Fruit fly (Drosophila melanogaster) whole organism, embryonic: ENCODE measurements around the gene CG5758.

ENCODE experiments used
- Aef1 ChIP-seq: fragments of 200-800 bp; sonication (Bioruptor generic); IDR thresholded peaks from 3 replicates; pipeline ENCODE4 v1.3.6; 2022; ENCODE audit warnings: missing biosample characterization, missing genetic modification characterization
- Awh ChIP-seq: fragments of 200-800 bp; sonication (Bioruptor generic); IDR thresholded peaks from 2 replicates; pipeline ENCODE4, ENCODE4 v1.3.6; 2022; ENCODE audit warnings: missing biosample characterization, missing genetic modification characterization
- CG12299 ChIP-seq: fragments of 200-800 bp; sonication (Bioruptor generic); optimal IDR thresholded peaks from 2 replicates; lab custom pipeline; 2018; ENCODE audit warnings: missing biosample characterization, mild to moderate bottlenecking, missing genetic modification characterization
- CG14441 ChIP-seq: fragments of 200-800 bp; sonication (Bioruptor generic); IDR thresholded peaks from 2 replicates; pipeline ENCODE4 v1.3.6; 2022; ENCODE audit warnings: missing biosample characterization, missing genetic modification characterization
- CG17359 ChIP-seq: fragments of 200-800 bp; sonication (Bioruptor generic); optimal IDR thresholded peaks from 3 replicates; lab custom pipeline; 2018; ENCODE audit warnings: missing biosample characterization, mild to moderate bottlenecking, missing genetic modification characterization, moderate library complexity
- CG17829 ChIP-seq: fragments of 200-800 bp; optimal IDR thresholded peaks from 2 replicates; lab custom pipeline; 2019; ENCODE audit warnings: missing biosample characterization, mild to moderate bottlenecking, missing genetic modification characterization, moderate library complexity
- CG18599 ChIP-seq: fragments of 200-800 bp; sonication (Bioruptor generic); optimal IDR thresholded peaks from 3 replicates; lab custom pipeline; 2017; ENCODE audit warnings: missing biosample characterization, missing genetic modification characterization, mild to moderate bottlenecking, moderate library complexity, missing genetic modification reagents
- CG30403 ChIP-seq: fragments of 200-800 bp; sonication (Bioruptor generic); optimal IDR thresholded peaks from 3 replicates; lab custom pipeline; 2016; ENCODE audit warnings: missing biosample characterization, missing genetic modification characterization
- CG31441 ChIP-seq: fragments of 200-800 bp; sonication (Bioruptor generic); IDR thresholded peaks from 2 replicates; pipeline ENCODE4 v1.3.6; 2022; ENCODE audit warnings: missing biosample characterization, missing genetic modification characterization
- CG4854 ChIP-seq: fragments of 200-800 bp; sonication (Bioruptor generic); optimal IDR thresholded peaks from 2 replicates; lab custom pipeline; 2016; ENCODE audit warnings: missing biosample characterization, missing genetic modification characterization, inconsistent platforms
- CG7786 ChIP-seq: fragments of 200-800 bp; sonication (Bioruptor generic); optimal IDR thresholded peaks from 2 replicates; lab custom pipeline; 2016; ENCODE audit warnings: missing biosample characterization, missing genetic modification characterization
- CG7928 ChIP-seq: fragments of 200-800 bp; sonication (Bioruptor generic); optimal IDR thresholded peaks from 2 replicates; lab custom pipeline; 2017; ENCODE audit warnings: missing biosample characterization, mild to moderate bottlenecking, missing genetic modification characterization
- CG9727 ChIP-seq: fragments of 200-800 bp; sonication (Bioruptor generic); optimal IDR thresholded peaks from 3 replicates; lab custom pipeline; 2017; ENCODE audit warnings: missing biosample characterization, mild to moderate bottlenecking, missing genetic modification characterization
- Elba2 ChIP-seq: fragments of 200-800 bp; sonication (Bioruptor generic); optimal IDR thresholded peaks from 3 replicates; lab custom pipeline; 2016; ENCODE audit warnings: missing biosample characterization, missing genetic modification characterization
- Fer1 ChIP-seq: fragments of 200-800 bp; sonication (Bioruptor generic); optimal IDR thresholded peaks from 2 replicates; lab custom pipeline; 2017; ENCODE audit warnings: missing biosample characterization, mild to moderate bottlenecking, missing genetic modification characterization
- Gug ChIP-seq: fragments of 200-800 bp; sonication (Bioruptor generic); IDR thresholded peaks from 4 replicates; pipeline ENCODE4 v1.3.6; 2022; ENCODE audit warnings: missing biosample characterization, missing genetic modification characterization
- HLH4C ChIP-seq: fragments of 200-800 bp; sonication (Bioruptor generic); IDR thresholded peaks from 3 replicates; pipeline ENCODE4 v1.3.6; 2022; ENCODE audit warnings: missing biosample characterization, missing genetic modification characterization; ENCODE audit not compliant: partially characterized antibody
- Hey ChIP-seq: fragments of 200-800 bp; sonication (Bioruptor generic); optimal IDR thresholded peaks from 3 replicates; lab custom pipeline; 2018; ENCODE audit warnings: missing biosample characterization, mild to moderate bottlenecking, missing genetic modification characterization
- Jarid2 ChIP-seq: fragments of 200-800 bp; sonication (Bioruptor generic); optimal IDR thresholded peaks from 3 replicates; lab custom pipeline; 2017; ENCODE audit warnings: mild to moderate bottlenecking, missing biosample characterization, missing genetic modification reagents, missing genetic modification characterization
- Max ChIP-seq: fragments of 200-800 bp; sonication (Bioruptor generic); optimal IDR thresholded peaks from 2 replicates; lab custom pipeline; 2016; ENCODE audit warnings: missing biosample characterization, mild to moderate bottlenecking, missing genetic modification characterization
- Mes4 ChIP-seq: fragments of 200-800 bp; sonication (Bioruptor generic); optimal IDR thresholded peaks from 2 replicates; lab custom pipeline; 2016; ENCODE audit warnings: missing biosample characterization, missing genetic modification characterization
- Oli ChIP-seq: fragments of 200-800 bp; sonication (Bioruptor generic); optimal IDR thresholded peaks from 2 replicates; lab custom pipeline; 2018; ENCODE audit warnings: missing biosample characterization, mild to moderate bottlenecking, missing genetic modification characterization, moderate library complexity
- PHDP ChIP-seq: fragments of 200-800 bp; sonication (Bioruptor generic); optimal IDR thresholded peaks from 3 replicates; lab custom pipeline; 2018; ENCODE audit warnings: missing biosample characterization, mild to moderate bottlenecking, missing genetic modification characterization, moderate library complexity
- Ravus ChIP-seq: fragments of 200-800 bp; sonication (Bioruptor generic); IDR thresholded peaks from 2 replicates; pipeline ENCODE4 v1.3.6; 2022; ENCODE audit warnings: missing biosample characterization, missing genetic modification characterization
- Side ChIP-seq: fragments of 200-800 bp; sonication (Bioruptor generic); optimal IDR thresholded peaks from 2 replicates; lab custom pipeline; 2016; ENCODE audit warnings: missing biosample characterization, missing genetic modification characterization
- Six4 ChIP-seq: fragments of 200-800 bp; sonication (Bioruptor generic); optimal IDR thresholded peaks from 2 replicates; lab custom pipeline; 2016; ENCODE audit warnings: missing biosample characterization, missing genetic modification characterization
- Spps ChIP-seq: fragments of 200-800 bp; sonication (Bioruptor generic); optimal IDR thresholded peaks from 2 replicates; lab custom pipeline; 2018; ENCODE audit warnings: missing biosample characterization, mild to moderate bottlenecking, missing genetic modification characterization
- Vsx1 ChIP-seq: fragments of 200-800 bp; sonication (Bioruptor generic); optimal IDR thresholded peaks from 2 replicates; lab custom pipeline; 2017; ENCODE audit warnings: missing biosample characterization, mild to moderate bottlenecking, missing genetic modification characterization, missing genetic modification reagents
- ato ChIP-seq: fragments of 200-800 bp; sonication (Bioruptor generic); IDR thresholded peaks from 2 replicates; pipeline ENCODE4 v1.3.6; 2022; ENCODE audit warnings: missing biosample characterization, missing genetic modification characterization; ENCODE audit not compliant: partially characterized antibody
- az2 ChIP-seq: fragments of 200-800 bp; sonication (Bioruptor generic); optimal IDR thresholded peaks from 3 replicates; lab custom pipeline; 2016; ENCODE audit warnings: missing biosample characterization, missing genetic modification characterization
- bcd ChIP-seq: fragments of 200-800 bp; sonication (Bioruptor generic); optimal IDR thresholded peaks from 2 replicates; lab custom pipeline; 2017; ENCODE audit warnings: missing biosample characterization, mild to moderate bottlenecking, missing genetic modification characterization
- bigmax ChIP-seq: fragments of 200-800 bp; sonication (Bioruptor generic); optimal IDR thresholded peaks from 2 replicates; lab custom pipeline; 2018; ENCODE audit warnings: missing biosample characterization, mild to moderate bottlenecking, missing genetic modification characterization
- cad ChIP-seq: fragments of >200 bp; optimal IDR thresholded peaks from 2 replicates; lab custom pipeline; 2017; ENCODE audit warnings: missing biosample characterization, missing genetic modification characterization
- cato ChIP-seq: fragments of 200-800 bp; sonication (Bioruptor generic); optimal IDR thresholded peaks from 2 replicates; lab custom pipeline; 2016; ENCODE audit warnings: missing biosample characterization, missing genetic modification characterization, borderline replicate concordance
- chif ChIP-seq, 2 experiments: fragments of 200-800 bp; sonication (Bioruptor generic); optimal IDR thresholded peaks; 3 replicates each; lab custom pipeline; 2016; ENCODE audit warnings: missing biosample characterization in 2 of 2, missing genetic modification characterization in 2 of 2
- cwo ChIP-seq: fragments of 200-800 bp; sonication (Bioruptor generic); optimal IDR thresholded peaks from 3 replicates; lab custom pipeline; 2017; ENCODE audit warnings: missing biosample characterization, missing genetic modification characterization, mild to moderate bottlenecking, moderate library complexity, missing genetic modification reagents
- dm ChIP-seq: fragments of 200-800 bp; sonication (Bioruptor generic); optimal IDR thresholded peaks from 3 replicates; lab custom pipeline; 2016; ENCODE audit warnings: missing biosample characterization, missing genetic modification characterization
- dmrt11E ChIP-seq: fragments of 200-800 bp; sonication (Bioruptor generic); optimal IDR thresholded peaks from 3 replicates; lab custom pipeline; 2018; ENCODE audit warnings: missing biosample characterization, mild to moderate bottlenecking, missing genetic modification characterization, moderate library complexity
- dysf ChIP-seq: fragments of 200-800 bp; sonication (Bioruptor generic); IDR thresholded peaks from 3 replicates; pipeline ENCODE4 v1.3.6; 2022; ENCODE audit warnings: missing biosample characterization, missing genetic modification characterization
- h ChIP-seq: fragments of >200 bp; optimal IDR thresholded peaks from 2 replicates; lab custom pipeline; 2017
- hb ChIP-seq: fragments of 200-800 bp; sonication (Bioruptor generic); IDR thresholded peaks from 3 replicates; pipeline ENCODE4 v1.3.6; 2022; ENCODE audit warnings: missing biosample characterization, missing genetic modification characterization; ENCODE audit not compliant: partially characterized antibody
- lab ChIP-seq: fragments of 200-800 bp; sonication (Bioruptor generic); optimal IDR thresholded peaks from 3 replicates; lab custom pipeline; 2017; ENCODE audit warnings: missing biosample characterization, missing genetic modification characterization, mild to moderate bottlenecking, moderate library complexity, missing genetic modification reagents
- luna ChIP-seq: fragments of 200-800 bp; sonication (Bioruptor generic); optimal IDR thresholded peaks from 2 replicates; lab custom pipeline; 2016; ENCODE audit warnings: missing biosample characterization, missing genetic modification characterization
- org-1 ChIP-seq: fragments of 200-800 bp; sonication (Bioruptor generic); optimal IDR thresholded peaks from 2 replicates; lab custom pipeline; 2017; ENCODE audit warnings: missing biosample characterization, missing genetic modification characterization
- ranshi ChIP-seq: fragments of 200-800 bp; sonication (Bioruptor generic); IDR thresholded peaks from 2 replicates; pipeline ENCODE4 v1.3.6; 2022; ENCODE audit warnings: missing biosample characterization, missing genetic modification characterization
- run ChIP-seq: fragments of 200-800 bp; sonication (Bioruptor generic); optimal IDR thresholded peaks from 3 replicates; lab custom pipeline; 2018; ENCODE audit warnings: missing biosample characterization, mild to moderate bottlenecking, missing genetic modification characterization
- seq ChIP-seq: fragments of 200-800 bp; sonication (Bioruptor generic); IDR thresholded peaks from 2 replicates; pipeline ENCODE4 v1.3.6; 2022; ENCODE audit warnings: missing biosample characterization, missing genetic modification characterization
- so ChIP-seq: fragments of 200-800 bp; sonication (Bioruptor generic); IDR thresholded peaks from 3 replicates; pipeline ENCODE4 v1.3.6; 2022; ENCODE audit warnings: missing biosample characterization, missing genetic modification characterization
- tap ChIP-seq: fragments of 200-800 bp; optimal IDR thresholded peaks from 3 replicates; lab custom pipeline; 2019; ENCODE audit warnings: missing biosample characterization, mild to moderate bottlenecking, missing genetic modification characterization, moderate library complexity
- tio ChIP-seq: fragments of 200-800 bp; sonication (Bioruptor generic); optimal IDR thresholded peaks from 2 replicates; lab custom pipeline; 2017; ENCODE audit warnings: missing biosample characterization, missing genetic modification characterization, inconsistent platforms

Gene CG5758

DNA sequence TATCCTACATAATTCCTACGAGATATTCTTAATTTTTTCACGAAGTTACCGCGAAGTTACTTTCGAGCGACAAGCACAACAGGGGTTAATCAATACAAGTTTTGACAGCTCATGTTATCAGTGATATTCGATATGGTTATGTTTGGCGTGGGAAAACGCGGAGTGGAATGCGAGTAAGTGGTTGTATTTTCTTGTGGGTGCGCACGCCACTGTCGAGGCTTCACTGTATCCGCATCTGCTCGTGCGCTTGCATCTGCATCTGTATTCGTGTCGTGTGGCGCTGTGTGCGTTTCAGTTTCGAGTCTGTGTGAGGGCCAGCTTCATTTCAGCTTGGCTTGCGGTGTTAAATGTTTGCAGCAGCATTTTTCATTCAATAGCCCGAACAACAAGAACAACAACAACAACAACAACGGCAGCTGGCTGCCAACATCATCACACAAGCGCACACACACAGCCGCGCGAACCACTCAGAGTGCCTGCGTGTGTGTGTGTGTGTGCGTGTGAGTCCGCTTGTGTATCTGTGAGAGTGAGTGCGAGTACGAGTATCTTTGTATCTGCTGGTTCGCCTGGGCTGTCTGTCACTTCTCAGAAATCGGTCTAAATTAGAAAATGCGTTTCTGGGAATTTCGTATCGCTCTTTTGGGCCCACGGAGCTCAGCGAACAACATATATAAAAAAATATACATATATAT, 31.5 kb downstream of the CG5758 start (continued):
- peak; percentile 1 for TF ChIP-seq Six4 (GFP tag; lab: Kevin White, UChicago)
- TF ChIP-seq luna (GFP tag; lab: Kevin White, UChicago) = no peak
- no peak for TF ChIP-seq Vsx1 (GFP tag; lab: Kevin White, UChicago)
- no peak for TF ChIP-seq cato
- TF ChIP-seq bigmax (GFP tag; lab: Kevin White, UChicago) = no peak
- no peak for TF ChIP-seq CG7928 (GFP tag; lab: Kevin White, UChicago)
- no peak; the same call in 1 of the 2 replicates for TF ChIP-seq seq (GFP tag; lab: Robert Waterston, UW)
- no peak for TF ChIP-seq Fer1 (GFP tag; lab: Kevin White, UChicago)
- 0 out of 2 replicates have a peak, but pooled peaks have one; percentile 23 for TF ChIP-seq Awh (GFP tag; lab: Robert Waterston, UW)
- no peak for TF ChIP-seq Mes4 (GFP tag; lab: Kevin White, UChicago)
- TF ChIP-seq run = no peak
- no peak for TF ChIP-seq CG18599 (GFP tag; lab: Kevin White, UChicago)
- TF ChIP-seq chif (GFP tag; optimal IDR thresholded peaks at IDR 0.05; lab: Kevin White, UChicago) = peak; percentile 13 to 65
- peak; percentile 72; the same call in 2 of the 3 replicates for TF ChIP-seq so
- peak; percentile 20 for TF ChIP-seq CG4854 (GFP tag; lab: Kevin White, UChicago)
- TF ChIP-seq Side (GFP tag; lab: Kevin White, UChicago) = no peak
- TF ChIP-seq cad (GFP tag; lab: Kevin White, UChicago) = no peak
- no peak for TF ChIP-seq Jarid2 (GFP tag; lab: Kevin White, UChicago)
- no peak for TF ChIP-seq CG12299 (tag; lab: Kevin White, UChicago)
- no peak for TF ChIP-seq tio (GFP tag; lab: Kevin White, UChicago)
- TF ChIP-seq PHDP (tag; lab: Kevin White, UChicago) = no peak
- TF ChIP-seq dysf = peak; percentile 72; the same call in 2 of the 3 replicates
- no peak for TF ChIP-seq Elba2 (GFP tag; lab: Kevin White, UChicago)
- no peak; the same call in 1 of the 2 replicates for TF ChIP-seq Ravus
- TF ChIP-seq CG17829 (tag; lab: Kevin White, UChicago) = peak; percentile 35
- no peak for TF ChIP-seq az2 (GFP tag; lab: Kevin White, UChicago)
- peak; percentile 16 for TF ChIP-seq Hey (tag; lab: Kevin White, UChicago)
- TF ChIP-seq Aef1 (GFP tag; lab: Robert Waterston, UW) = peak; percentile 79
- no peak for TF ChIP-seq HLH4C (GFP tag; lab: Robert Waterston, UW)
- TF ChIP-seq CG9727 = peak; percentile 41
- no peak for TF ChIP-seq tap
- TF ChIP-seq Spps = no peak
- TF ChIP-seq bcd = peak; percentile 22
- TF ChIP-seq Oli (tag; lab: Kevin White, UChicago) = peak; percentile 33
- TF ChIP-seq CG14441 (GFP tag; lab: Robert Waterston, UW) = peak; percentile 82
- no peak for TF ChIP-seq Max (GFP tag; lab: Kevin White, UChicago)
- peak; percentile 93 for TF ChIP-seq Gug
- TF ChIP-seq lab (GFP tag; lab: Kevin White, UChicago) = no peak
- TF ChIP-seq hb = no peak
- peak; percentile 34 for TF ChIP-seq CG30403 (GFP tag; lab: Kevin White, UChicago)
- peak; percentile 33 for TF ChIP-seq cwo (GFP tag; lab: Kevin White, UChicago)
- peak; percentile 71; the same call in 1 of the 2 replicates for TF ChIP-seq ranshi (GFP tag; lab: Robert Waterston, UW)
- peak; percentile 30 for TF ChIP-seq CG17359
- TF ChIP-seq ato = peak; percentile 29; the same call in 1 of the 2 replicates
- TF ChIP-seq CG7786 (GFP tag; lab: Kevin White, UChicago) = peak; percentile 78
- TF ChIP-seq org-1 (GFP tag; lab: Kevin White, UChicago) = no peak
- no peak for TF ChIP-seq dmrt11E
- no peak for TF ChIP-seq CG31441 (GFP tag; lab: Robert Waterston, UW)
- TF ChIP-seq dm (GFP tag; lab: Kevin White, UChicago) = peak; percentile 62
- TF ChIP-seq h (lab: Kevin White, UChicago) = no peak
